Worm (Caenorhabditis elegans): ENCODE measurements around the gene C06E1.9.

The C06E1.9 gene

DNA sequence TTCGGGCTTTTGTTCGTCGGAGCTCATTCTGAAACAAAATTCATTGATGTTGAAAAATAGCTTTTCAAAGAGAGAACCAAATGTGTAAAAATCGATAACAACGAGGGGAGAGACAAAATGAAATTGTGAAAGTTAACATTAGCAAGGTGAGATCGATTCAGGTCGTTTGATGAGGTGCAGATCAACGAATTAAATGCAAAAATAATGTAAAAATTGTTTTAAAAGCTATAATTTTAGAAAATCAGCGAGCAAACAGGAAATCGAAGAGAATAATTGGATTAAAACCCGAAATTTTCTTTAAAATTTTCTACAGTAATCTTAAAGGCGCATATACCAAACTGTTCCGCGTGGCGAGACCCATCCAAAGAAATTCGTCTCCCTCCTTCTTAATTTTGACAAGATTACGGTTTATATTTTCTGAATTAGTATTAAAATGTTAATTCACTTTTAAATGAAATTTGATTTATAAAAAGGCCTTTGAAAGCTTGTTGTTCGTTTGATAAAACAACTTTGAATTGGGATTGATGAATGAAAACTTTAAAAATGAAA, 8.9 kb upstream of the C06E1.9 start, which contains the start of gene C13G5.2:
Gene C13G5.2 (minus strand): TSS at position 51 of the 549 bp plus-strand sequence.
- TF ChIP-seq ets-4 (tag; optimal IDR thresholded peaks at IDR 0.05) (no peak), Y22D7AL.16 (tag; optimal IDR thresholded peaks at IDR 0.05) (no peak), ceh-31 (tag; optimal IDR thresholded peaks at IDR 0.05) (no peak)

DNA sequence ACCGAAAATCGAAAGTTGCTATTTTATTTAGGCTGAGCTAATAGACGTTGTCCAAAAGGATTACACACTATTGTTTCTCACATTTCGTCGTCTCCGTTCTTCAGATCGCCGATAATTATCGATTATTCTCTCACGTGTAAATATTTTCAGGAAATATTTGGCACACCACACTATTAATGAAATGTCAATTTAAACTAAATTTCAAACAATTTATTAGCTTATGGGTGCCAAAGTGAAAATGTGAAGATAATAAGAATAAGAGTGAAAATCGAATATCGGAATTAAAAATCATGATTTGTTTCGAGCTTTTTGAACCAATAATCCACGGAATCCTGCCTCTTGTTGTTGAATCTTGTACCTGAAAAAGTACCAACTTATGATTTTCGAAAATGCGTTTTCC, 7.0 kb upstream of the C06E1.9 start, which contains the start of gene C06E1.11:
Gene C06E1.11 (minus strand): TSS at position 101 of the 400 bp plus-strand sequence.
- no peak for TF ChIP-seq fkh-6 (tag; optimal IDR thresholded peaks at IDR 0.05)
- TF ChIP-seq T23F11.4 (GFP tag; optimal IDR thresholded peaks at IDR 0.05), result no peak
- no peak for TF ChIP-seq eyg-1 (tag; optimal IDR thresholded peaks at IDR 0.05)
- no peak for TF ChIP-seq ceh-22 (tag; optimal IDR thresholded peaks at IDR 0.05)

DNA sequence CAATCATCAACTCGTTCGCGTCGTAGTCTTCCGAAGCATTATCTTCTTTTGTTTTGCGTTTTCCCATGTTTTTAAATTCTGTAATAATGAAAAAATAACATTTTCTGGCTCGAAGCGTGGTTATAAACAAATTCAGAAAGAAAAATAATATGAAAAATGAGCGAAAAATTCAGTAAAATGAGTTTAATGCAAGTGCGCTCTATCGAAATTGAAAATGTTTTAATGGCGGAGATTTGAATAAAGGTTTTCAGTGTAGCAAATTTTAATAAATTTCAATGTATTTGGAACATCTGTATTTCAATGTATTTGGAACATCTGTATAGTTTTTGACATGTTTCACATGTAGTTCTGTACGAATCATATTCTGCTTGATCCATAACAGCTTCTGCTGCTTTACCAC, 4.9 kb upstream of the C06E1.9 start, which contains the start of gene rha-2:
Gene rha-2 (minus strand): TSS at position 80 of the 400 bp plus-strand sequence.
- no peak for TF ChIP-seq ceh-2 (tag; optimal IDR thresholded peaks at IDR 0.05)
- no peak for TF ChIP-seq rnt-1 (tag; optimal IDR thresholded peaks at IDR 0.05)
- peak; percentile 47 for TF ChIP-seq unc-42 (tag; optimal IDR thresholded peaks at IDR 0.05)
- TF ChIP-seq nhr-11 (tag; optimal IDR thresholded peaks at IDR 0.05), result no peak
- TF ChIP-seq ceh-22 (tag; optimal IDR thresholded peaks at IDR 0.05), result no peak
- TF ChIP-seq pqm-1 (tag; optimal IDR thresholded peaks at IDR 0.05), result no peak

DNA sequence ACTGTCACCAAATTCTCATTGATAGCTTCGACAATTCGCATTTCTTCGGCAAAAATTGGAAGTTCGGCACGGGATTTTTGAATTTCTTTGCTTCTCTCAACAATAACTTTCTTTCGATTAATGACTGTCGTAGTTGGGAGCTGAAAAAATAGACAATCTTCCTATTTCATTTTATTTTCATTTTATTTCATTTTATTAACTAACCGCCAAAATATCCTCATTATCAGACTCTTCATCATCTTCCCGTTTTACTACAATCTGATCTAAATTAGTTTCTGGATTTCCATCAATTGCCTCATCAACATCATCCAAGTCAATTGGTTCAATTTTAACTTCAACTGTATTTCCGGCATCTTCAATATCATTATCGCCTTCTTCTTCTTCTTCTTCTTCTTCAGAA, 4.0 kb upstream of the C06E1.9 start:
- no peak for TF ChIP-seq dve-1 (tag; optimal IDR thresholded peaks at IDR 0.05)
- no peak for TF ChIP-seq nhr-11 (tag; optimal IDR thresholded peaks at IDR 0.05)
- TF ChIP-seq nhr-232 (tag; optimal IDR thresholded peaks at IDR 0.05), result no peak
- TF ChIP-seq ceh-48 (tag; optimal IDR thresholded peaks at IDR 0.05), result no peak
- no peak for TF ChIP-seq ets-4 (tag; optimal IDR thresholded peaks at IDR 0.05)

DNA sequence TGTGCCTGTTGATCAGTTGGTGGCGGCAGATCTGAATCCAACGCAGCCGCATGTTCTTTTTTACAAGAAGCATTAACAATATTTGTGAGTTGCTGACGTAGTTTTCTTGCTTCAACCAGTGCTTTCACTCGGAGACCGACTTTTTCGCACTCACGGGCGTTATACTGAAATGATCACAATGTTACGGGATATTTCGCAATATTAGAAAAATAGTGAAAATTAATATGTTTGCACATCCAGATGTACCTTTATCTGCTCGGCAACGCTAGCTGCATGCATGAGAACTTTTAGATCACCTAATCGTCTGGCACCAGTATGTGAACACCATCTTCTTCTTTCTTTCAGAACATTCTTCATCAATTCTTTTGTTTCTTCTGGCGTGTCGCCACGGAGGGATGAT, 1.7 kb upstream of the C06E1.9 start:
- TF ChIP-seq elt-4 (tag; optimal IDR thresholded peaks at IDR 0.05), result no peak
- TF ChIP-seq unc-55 (GFP tag; optimal IDR thresholded peaks at IDR 0.05), result no peak
- TF ChIP-seq gmeb-2 (tag; optimal IDR thresholded peaks at IDR 0.05), result no peak
- no peak for TF ChIP-seq ceh-6 (GFP tag; optimal IDR thresholded peaks at IDR 0.05)
- no peak for TF ChIP-seq hlh-30 (tag; optimal IDR thresholded peaks at IDR 0.05; ENCODE audit: insufficient read depth)
- no peak for TF ChIP-seq ttx-3 (tag; optimal IDR thresholded peaks at IDR 0.05)
- no peak for TF ChIP-seq ceh-30 (tag; optimal IDR thresholded peaks at IDR 0.05)
- no peak for TF ChIP-seq ceh-14 (tag; optimal IDR thresholded peaks at IDR 0.05)
- no peak for TF ChIP-seq nhr-232 (tag; optimal IDR thresholded peaks at IDR 0.05)
- TF ChIP-seq unc-86 (tag; optimal IDR thresholded peaks at IDR 0.05), result no peak
- no peak for TF ChIP-seq ets-4 (tag; optimal IDR thresholded peaks at IDR 0.05)
- no peak for TF ChIP-seq ceh-18 (tag; optimal IDR thresholded peaks at IDR 0.05)
- TF ChIP-seq pha-4 (tag; optimal IDR thresholded peaks at IDR 0.05), result no peak

DNA sequence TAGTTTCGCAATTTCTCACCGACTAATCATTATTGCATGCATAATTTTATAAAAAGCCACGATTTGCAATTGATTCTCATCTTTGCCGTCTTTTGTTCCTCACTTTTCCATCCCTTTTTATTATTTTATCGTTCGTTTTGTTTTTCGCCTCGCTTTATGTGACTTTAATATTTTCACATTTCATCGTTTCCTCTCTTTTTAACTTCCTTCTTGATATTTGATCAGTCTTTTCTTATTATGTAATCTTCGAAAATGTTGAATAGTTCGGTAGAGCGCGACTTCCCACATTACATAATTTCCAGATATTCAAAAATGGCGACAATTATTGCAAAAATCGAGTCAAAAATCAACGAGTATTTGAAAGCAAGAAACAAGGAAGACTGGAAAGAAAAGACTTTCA, 4.1 kb downstream of the C06E1.9 start, which contains the start of gene C06E1.1:
Gene C06E1.1 (plus strand): TSS at position 301 of the 400 bp plus-strand sequence.
- TF ChIP-seq pha-2 (tag; optimal IDR thresholded peaks at IDR 0.05) (no peak), pax-1 (tag; optimal IDR thresholded peaks at IDR 0.05) (no peak), lin-11 (tag; optimal IDR thresholded peaks at IDR 0.05) (no peak), ceh-6 (GFP tag; optimal IDR thresholded peaks at IDR 0.05) (no peak), unc-3 (GFP tag; conservative IDR thresholded peaks at IDR 0.05) (no peak), unc-3 (tag; optimal IDR thresholded peaks at IDR 0.05) (no peak), sdc-2 (tag; optimal IDR thresholded peaks at IDR 0.05) (no peak), ceh-2 (tag; optimal IDR thresholded peaks at IDR 0.05) (no peak), C08G9.2 (tag; optimal IDR thresholded peaks at IDR 0.05) (no peak), hlh-8 (tag; optimal IDR thresholded peaks at IDR 0.05) (no peak), ceh-31 (tag; optimal IDR thresholded peaks at IDR 0.05) (no peak), nhr-232 (tag; optimal IDR thresholded peaks at IDR 0.05) (no peak)

Measured in whole organism, late embryonic.